Fruit fly (Drosophila melanogaster) whole organism, prepupa: ENCODE data around the gene CG32106.

ENCODE experiments used
- CG10669 ChIP-seq: fragments of 200-800 bp; sonication (Bioruptor generic); optimal IDR thresholded peaks from 3 replicates; lab custom pipeline; 2018; ENCODE audit warnings: missing biosample characterization, mild to moderate bottlenecking, missing genetic modification characterization, moderate library complexity
- CG3032 ChIP-seq: fragments of 200-800 bp; optimal IDR thresholded peaks from 2 replicates; lab custom pipeline; 2019; ENCODE audit warnings: missing biosample characterization, mild to moderate bottlenecking, missing genetic modification characterization, moderate library complexity
- CG6854 ChIP-seq: fragments of 200-800 bp; sonication (Bioruptor generic); optimal IDR thresholded peaks from 2 replicates; lab custom pipeline; 2017; ENCODE audit warnings: missing biosample characterization, mild to moderate bottlenecking, missing genetic modification characterization
- Eip93F ChIP-seq: fragments of 200-800 bp; sonication (Bioruptor generic); optimal IDR thresholded peaks from 2 replicates; lab custom pipeline; 2016; ENCODE audit warnings: missing biosample characterization, mild to moderate bottlenecking, missing genetic modification characterization
- OdsH ChIP-seq: fragments of 200-800 bp; sonication (Bioruptor generic); optimal IDR thresholded peaks from 3 replicates; lab custom pipeline; 2016; ENCODE audit warnings: missing biosample characterization, missing genetic modification characterization
- net ChIP-seq: fragments of 200-800 bp; sonication (Bioruptor generic); optimal IDR thresholded peaks from 3 replicates; lab custom pipeline; 2016; ENCODE audit warnings: missing biosample characterization, missing genetic modification characterization
- ss ChIP-seq, 2 experiments: fragments of 200-800 bp; sonication (Bioruptor generic); optimal IDR thresholded peaks; 2 replicates in 1 of 2; 3 replicates in 1 of 2; lab custom pipeline; 2017 to 2018; ENCODE audit warnings: mild to moderate bottlenecking in 2 of 2, missing biosample characterization in 2 of 2, missing genetic modification characterization in 2 of 2, moderate library complexity in 1 of 2

The CG32106 gene

dm6 chr3L:12725749-12726148 lies 52.8 kb downstream of the CG32106 start (continued):
- TF ChIP-seq Eip93F (no peak), CG6854 (no peak), CG3032 (tag; lab: Kevin White, UChicago) (peak; percentile 31), ss (GFP tag; optimal IDR thresholded peaks at IDR 0.05; lab: Kevin White, UChicago) (no peak), net (no peak), OdsH (GFP tag; lab: Kevin White, UChicago) (peak; percentile 27), CG10669 (GFP tag; lab: Kevin White, UChicago) (peak; percentile 48)
